Worm (Caenorhabditis elegans) whole organism, early embryonic: ENCODE measurements around the gene math-39.

ENCODE experiments used
- F13C5.2 ChIP-seq: sonication (generic microtip); optimal IDR thresholded peaks from 2 replicates; lab custom pipeline; 2017; ENCODE audit warnings: mild to moderate bottlenecking, missing genetic modification characterization, inconsistent platforms, missing compliant biosample characterization
- aly-1 ChIP-seq: sonication (generic microtip); optimal IDR thresholded peaks from 2 replicates; lab custom pipeline; 2016; ENCODE audit warnings: missing genetic modification characterization, missing compliant biosample characterization
- ama-1 ChIP-seq: fragments of 150-350 bp; optimal IDR thresholded peaks from 2 replicates; lab custom pipeline; 2014
- ceh-13 ChIP-seq: fragments of 200-800 bp; sonication (Bioruptor generic); optimal IDR thresholded peaks from 2 replicates; lab custom pipeline; 2018; ENCODE audit warnings: mild to moderate bottlenecking, missing genetic modification characterization, missing compliant biosample characterization
- ceh-36 ChIP-seq: sonication (generic microtip); optimal IDR thresholded peaks from 2 replicates; lab custom pipeline; 2016; ENCODE audit warnings: missing genetic modification characterization, inconsistent platforms, missing compliant biosample characterization
- ets-7 ChIP-seq: sonication (generic microtip); optimal IDR thresholded peaks from 2 replicates; lab custom pipeline; 2016; ENCODE audit warnings: missing genotype, missing genetic modification characterization, missing compliant biosample characterization
- flt-1 ChIP-seq: fragments of 200-800 bp; sonication (Bioruptor generic); IDR thresholded peaks from 2 replicates; pipeline ENCODE4 v1.3.6; 2022; ENCODE audit warnings: missing genetic modification characterization, missing compliant biosample characterization
- hmbx-1 ChIP-seq: sonication (generic microtip); optimal IDR thresholded peaks from 2 replicates; lab custom pipeline; 2016; ENCODE audit warnings: mild to moderate bottlenecking, missing genetic modification characterization, missing compliant biosample characterization
- hmg-4 ChIP-seq: fragments of 200-800 bp; sonication (Bioruptor generic); optimal IDR thresholded peaks from 2 replicates; lab custom pipeline; 2018; ENCODE audit warnings: mild to moderate bottlenecking, missing genetic modification characterization, missing compliant biosample characterization
- pes-1 ChIP-seq: fragments of 200-800 bp; sonication (Bioruptor generic); IDR thresholded peaks from 2 replicates; pipeline ENCODE4 v1.3.6; 2022; ENCODE audit warnings: missing genetic modification reagents, missing genetic modification characterization, missing compliant biosample characterization
- scrt-1 ChIP-seq: fragments of 200-800 bp; sonication (Bioruptor generic); IDR thresholded peaks from 2 replicates; pipeline ENCODE4 v1.3.6; 2022; ENCODE audit warnings: missing genetic modification characterization, missing compliant biosample characterization
- sea-1 ChIP-seq: fragments of 200-800 bp; sonication (Bioruptor generic); conservative IDR thresholded peaks from 2 replicates; pipeline ENCODE4 v1.3.6; 2022; ENCODE audit warnings: missing genetic modification characterization, missing compliant biosample characterization
- tbx-11 ChIP-seq: fragments of 200-800 bp; sonication (Bioruptor generic); IDR thresholded peaks from 2 replicates; pipeline ENCODE4 v1.3.6; 2022; ENCODE audit warnings: missing genetic modification characterization, missing compliant biosample characterization
- tbx-37 ChIP-seq: fragments of 200-800 bp; sonication (Bioruptor generic); conservative IDR thresholded peaks from 2 replicates; pipeline ENCODE4 v1.3.6; 2022; ENCODE audit warnings: missing genetic modification reagents, missing genetic modification characterization, missing compliant biosample characterization

DNA sequence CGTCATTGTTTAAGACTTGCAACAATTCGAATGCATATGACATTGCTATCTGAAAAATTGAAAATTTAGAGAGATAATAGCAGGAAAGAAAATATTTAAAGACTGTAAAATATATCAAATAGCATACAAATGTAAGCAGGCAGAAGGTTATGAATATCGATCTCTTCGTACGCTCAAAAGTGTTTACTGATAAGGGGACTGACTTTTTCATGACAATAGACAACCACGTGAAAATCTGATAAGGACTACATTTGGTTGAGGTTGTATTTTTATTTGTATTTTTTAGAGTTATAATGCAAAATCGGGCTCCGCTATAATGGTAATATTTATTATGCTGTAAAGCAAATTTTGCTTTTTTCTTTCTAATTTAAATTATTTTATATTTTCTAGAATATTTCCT is 10.8 kb downstream of the math-39 start, which contains the start of the genes C52E2.5 and C52E2.4:
- TF ChIP-seq ama-1 (lab: Kevin White, UChicago) (no peak), flt-1 (GFP tag; lab: Robert Waterston, UW) (no peak), ceh-13 (GFP tag; lab: Kevin White, UChicago) (no peak), aly-1 (tag; lab: Kevin White, UChicago) (no peak), pes-1 (GFP tag; lab: Robert Waterston, UW) (no peak), F13C5.2 (tag; lab: Kevin White, UChicago) (no peak), sea-1 (no peak), tbx-11 (no peak), scrt-1 (GFP tag; lab: Robert Waterston, UW) (no peak), hmbx-1 (no peak), tbx-37 (GFP tag; lab: Robert Waterston, UW) (no peak), ceh-36 (tag; lab: Kevin White, UChicago) (no peak), hmg-4 (GFP tag; lab: Kevin White, UChicago) (no peak), ets-7 (tag; lab: Kevin White, UChicago) (no peak)
